Comparison of ENCODE assay signal across 3 fruit fly cellular contexts in the genomic region with DNA sequence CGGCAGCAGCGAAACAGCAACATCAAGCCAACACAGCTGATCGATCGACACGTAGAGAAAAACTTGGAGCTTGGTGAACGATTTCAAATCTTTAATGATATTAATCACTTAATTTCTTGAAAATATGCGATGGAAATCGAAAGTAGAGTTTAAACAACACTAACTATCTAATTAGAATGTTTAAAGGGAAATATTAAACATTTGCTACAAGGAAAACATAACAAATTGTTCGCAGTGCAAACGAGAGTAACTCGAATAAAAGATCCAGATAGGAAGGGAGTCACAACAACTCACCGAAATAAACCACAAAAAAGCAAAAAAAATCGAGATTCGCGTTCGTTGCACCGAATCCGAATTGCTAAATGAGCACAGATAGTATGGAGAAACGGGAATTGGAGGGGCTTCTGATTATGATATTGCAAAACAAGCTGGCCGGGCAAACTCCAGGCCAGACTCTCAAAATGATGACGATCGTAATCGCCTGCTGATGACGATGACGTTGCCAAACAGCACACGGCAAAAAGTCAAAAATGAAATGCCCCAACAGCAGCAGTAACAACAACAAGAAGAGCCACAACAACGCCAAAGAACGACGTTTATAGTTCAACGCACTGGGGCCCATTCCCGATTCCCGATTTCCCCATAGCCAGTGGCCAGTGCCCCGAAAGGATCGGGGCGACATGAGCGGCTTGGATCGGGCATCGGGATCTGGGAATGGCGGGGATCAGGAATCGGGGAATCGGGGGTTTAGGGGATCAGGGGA.
TF ChIP-seq lines count a peak whose summit lies in the region.

No protein-coding gene starts in this region.

TF ChIP-seq in whole organism, embryonic, 481 proteins besides CTCF, POLR2A, EP300 and RAD21 (continued from another document and continues in another):
- no peak for TF ChIP-seq odd (GFP tag; optimal IDR thresholded peaks at IDR 0.05; lab: Kevin White, UChicago)
- TF ChIP-seq lbe (GFP tag; optimal IDR thresholded peaks at IDR 0.05; lab: Kevin White, UChicago) = peak; percentile 98
- peak; percentile 27 for TF ChIP-seq bcd (GFP tag; optimal IDR thresholded peaks at IDR 0.05; lab: Kevin White, UChicago)
- peak; percentile 4 for TF ChIP-seq Fer3 (tag; optimal IDR thresholded peaks at IDR 0.05; lab: Kevin White, UChicago)
- TF ChIP-seq Xbp1 (GFP tag; optimal IDR thresholded peaks at IDR 0.05; lab: Kevin White, UChicago) = peak; percentile 60
- no peak for TF ChIP-seq her (GFP tag; optimal IDR thresholded peaks at IDR 0.05; lab: Kevin White, UChicago)
- TF ChIP-seq CG4854 (GFP tag; optimal IDR thresholded peaks at IDR 0.05; lab: Kevin White, UChicago) = no peak
- 0 out of 2 replicates have a peak, but pooled peaks have one; percentile 47 for TF ChIP-seq Awh (GFP tag; IDR thresholded peaks at IDR 0.05; lab: Robert Waterston, UW)
- TF ChIP-seq lab (GFP tag; optimal IDR thresholded peaks at IDR 0.05; lab: Kevin White, UChicago) = peak; percentile 14
- TF ChIP-seq CG6689 (GFP tag; IDR thresholded peaks at IDR 0.05; lab: Robert Waterston, UW) = peak; percentile 18; the same call in 1 of the 2 replicates
- peak; percentile 73 for TF ChIP-seq CG10979 (tag; optimal IDR thresholded peaks at IDR 0.05; lab: Kevin White, UChicago)
- peak; percentile 20 for TF ChIP-seq CG5245 (GFP tag; optimal IDR thresholded peaks at IDR 0.05; lab: Kevin White, UChicago)
- TF ChIP-seq CG12299 (tag; optimal IDR thresholded peaks at IDR 0.05; lab: Kevin White, UChicago) = no peak
- TF ChIP-seq CG17361 (GFP tag; IDR thresholded peaks at IDR 0.05; lab: Robert Waterston, UW) = peak; percentile 50; the same call in 2 of the 3 replicates
- no peak for TF ChIP-seq kni (GFP tag; optimal IDR thresholded peaks at IDR 0.05; lab: Kevin White, UChicago)
- TF ChIP-seq Abd-B (GFP tag; optimal IDR thresholded peaks at IDR 0.05; lab: Kevin White, UChicago) = no peak
- TF ChIP-seq fu2 (GFP tag; optimal IDR thresholded peaks at IDR 0.05; lab: Kevin White, UChicago) = no peak
- TF ChIP-seq CG4820 (GFP tag; optimal IDR thresholded peaks at IDR 0.05; lab: Kevin White, UChicago) = peak; percentile 27
- TF ChIP-seq CG9876 (GFP tag; optimal IDR thresholded peaks at IDR 0.05; lab: Kevin White, UChicago) = no peak
- no peak for TF ChIP-seq ssp (GFP tag; IDR thresholded peaks at IDR 0.05; lab: Robert Waterston, UW)
- TF ChIP-seq Atf-2 (GFP tag; optimal IDR thresholded peaks at IDR 0.05; lab: Kevin White, UChicago) = no peak
- TF ChIP-seq knrl (GFP tag; IDR thresholded peaks at IDR 0.05; lab: Robert Waterston, UW; ENCODE audit: partially characterized antibody) = no peak
- peak; percentile 62 for TF ChIP-seq Camta (GFP tag; optimal IDR thresholded peaks at IDR 0.05; lab: Kevin White, UChicago)
- peak; percentile 13 for TF ChIP-seq CG7556 (GFP tag; optimal IDR thresholded peaks at IDR 0.05; lab: Kevin White, UChicago)
- no peak for TF ChIP-seq Ravus (GFP tag; IDR thresholded peaks at IDR 0.05; lab: Robert Waterston, UW)
- TF ChIP-seq nmo (GFP tag; optimal IDR thresholded peaks at IDR 0.05; lab: Kevin White, UChicago) = peak; percentile 73
- TF ChIP-seq Fer2 (tag; optimal IDR thresholded peaks at IDR 0.05; lab: Kevin White, UChicago) = no peak
- TF ChIP-seq zf30C (GFP tag; optimal IDR thresholded peaks at IDR 0.05; lab: Kevin White, UChicago) = no peak
- peak; percentile 36 for TF ChIP-seq D19A (tag; optimal IDR thresholded peaks at IDR 0.05; lab: Kevin White, UChicago)
- peak; percentile 76 for TF ChIP-seq gem (tag; optimal IDR thresholded peaks at IDR 0.05; lab: Kevin White, UChicago)
- no peak for TF ChIP-seq Trl (optimal IDR thresholded peaks at IDR 0.05; lab: Kevin White, UChicago)
- TF ChIP-seq Trl (GFP tag; optimal IDR thresholded peaks at IDR 0.05; lab: Kevin White, UChicago) = no peak
- TF ChIP-seq crp (GFP tag; optimal IDR thresholded peaks at IDR 0.05; lab: Kevin White, UChicago) = peak in 1 of 2 experiments; percentile 35
- no peak for TF ChIP-seq CG4707 (GFP tag; optimal IDR thresholded peaks at IDR 0.05; lab: Kevin White, UChicago)
- TF ChIP-seq ATbp (GFP tag; optimal IDR thresholded peaks at IDR 0.05; lab: Kevin White, UChicago) = peak; percentile 10
- no peak for TF ChIP-seq CG32767 (GFP tag; IDR thresholded peaks at IDR 0.05; lab: Robert Waterston, UW)
- TF ChIP-seq phol (tag; optimal IDR thresholded peaks at IDR 0.05; lab: Kevin White, UChicago) = peak; percentile 71
- peak; percentile 39 for TF ChIP-seq CG8924 (tag; optimal IDR thresholded peaks at IDR 0.05; lab: Kevin White, UChicago)
- TF ChIP-seq CG31441 (GFP tag; IDR thresholded peaks at IDR 0.05; lab: Robert Waterston, UW) = peak; percentile 65
- TF ChIP-seq CG17829 (tag; optimal IDR thresholded peaks at IDR 0.05; lab: Kevin White, UChicago) = peak; percentile 65
- no peak for TF ChIP-seq CG8765 (GFP tag; IDR thresholded peaks at IDR 0.05; lab: Robert Waterston, UW)

TF ChIP-seq in whole organism, prepupa, 60 proteins besides CTCF, POLR2A, EP300 and RAD21 (continued from another document):
- TF ChIP-seq CG10631 (GFP tag; optimal IDR thresholded peaks at IDR 0.05; lab: Kevin White, UChicago) (peak; percentile 99), lz (GFP tag; optimal IDR thresholded peaks at IDR 0.05; lab: Kevin White, UChicago) (peak; percentile 99), Blimp-1 (GFP tag; optimal IDR thresholded peaks at IDR 0.05; lab: Kevin White, UChicago) (peak; percentile 97), CG1621 (tag; optimal IDR thresholded peaks at IDR 0.05; lab: Kevin White, UChicago) (peak; percentile 96), Sox14 (GFP tag; optimal IDR thresholded peaks at IDR 0.05; lab: Kevin White, UChicago) (peak; percentile 98), CG7368 (GFP tag; optimal IDR thresholded peaks at IDR 0.05; lab: Kevin White, UChicago) (peak; percentile 98), CG9139 (GFP tag; optimal IDR thresholded peaks at IDR 0.05; lab: Kevin White, UChicago) (peak; percentile 98), CG8319 (GFP tag; optimal IDR thresholded peaks at IDR 0.05; lab: Kevin White, UChicago) (peak; percentile 99), Ets21C (GFP tag; optimal IDR thresholded peaks at IDR 0.05; lab: Kevin White, UChicago) (peak; percentile 98), topi (GFP tag; optimal IDR thresholded peaks at IDR 0.05; lab: Kevin White, UChicago) (peak; percentile 100), CG32006 (GFP tag; optimal IDR thresholded peaks at IDR 0.05; lab: Kevin White, UChicago) (peak; percentile 81), fd59A (GFP tag; optimal IDR thresholded peaks at IDR 0.05; lab: Kevin White, UChicago) (peak; percentile 98), CG11762 (GFP tag; optimal IDR thresholded peaks at IDR 0.05; lab: Kevin White, UChicago; ENCODE audit: insufficient read depth) (peak; percentile 97), fd85E (GFP tag; optimal IDR thresholded peaks at IDR 0.05; lab: Kevin White, UChicago) (peak; percentile 97), salr (GFP tag; optimal IDR thresholded peaks at IDR 0.05; lab: Kevin White, UChicago) (peak; percentile 89 to 97), net (GFP tag; optimal IDR thresholded peaks at IDR 0.05; lab: Kevin White, UChicago) (peak; percentile 97), CG15336 (GFP tag; IDR thresholded peaks at IDR 0.05; lab: Robert Waterston, UW) (peak; percentile 82), Hr39 (GFP tag; optimal IDR thresholded peaks at IDR 0.05; lab: Kevin White, UChicago) (peak; percentile 99), CG6276 (GFP tag; optimal IDR thresholded peaks at IDR 0.05; lab: Kevin White, UChicago) (peak; percentile 71), CG3032 (tag; optimal IDR thresholded peaks at IDR 0.05; lab: Kevin White, UChicago) (peak; percentile 99), CG6808 (GFP tag; optimal IDR thresholded peaks at IDR 0.05; lab: Kevin White, UChicago) (peak; percentile 98), fkh (GFP tag; optimal IDR thresholded peaks at IDR 0.05; lab: Kevin White, UChicago) (no peak), dsx (GFP tag; optimal IDR thresholded peaks at IDR 0.05; lab: Kevin White, UChicago; ENCODE audit: poor library complexity, severe bottlenecking) (peak; percentile 98), CG4318 (GFP tag; optimal IDR thresholded peaks at IDR 0.05; lab: Kevin White, UChicago) (peak; percentile 65), OdsH (GFP tag; optimal IDR thresholded peaks at IDR 0.05; lab: Kevin White, UChicago) (peak; percentile 98), CG8632 (GFP tag; optimal IDR thresholded peaks at IDR 0.05; lab: Kevin White, UChicago) (peak; percentile 99), Sox15 (GFP tag; optimal IDR thresholded peaks at IDR 0.05; lab: Kevin White, UChicago) (peak; percentile 98), CG11902 (GFP tag; optimal IDR thresholded peaks at IDR 0.05; lab: Kevin White, UChicago) (peak; percentile 99), Hr4 (GFP tag; optimal IDR thresholded peaks at IDR 0.05; lab: Kevin White, UChicago) (peak; percentile 83), Gug (GFP tag; IDR thresholded peaks at IDR 0.05; lab: Robert Waterston, UW) (peak; percentile 72), Smox (GFP tag; optimal IDR thresholded peaks at IDR 0.05; lab: Kevin White, UChicago) (peak; percentile 99), svp (GFP tag; lab: Kevin White, UChicago) (peak; percentile 100), eg (GFP tag; IDR thresholded peaks at IDR 0.05; lab: Robert Waterston, UW) (peak; percentile 82), Lpt (GFP tag; optimal IDR thresholded peaks at IDR 0.05; lab: Kevin White, UChicago) (peak; percentile 89), CG16779 (tag; optimal IDR thresholded peaks at IDR 0.05; lab: Kevin White, UChicago) (peak; percentile 90), CG3919 (GFP tag; optimal IDR thresholded peaks at IDR 0.05; lab: Kevin White, UChicago) (peak; percentile 99), acj6 (GFP tag; optimal IDR thresholded peaks at IDR 0.05; lab: Kevin White, UChicago) (peak; percentile 99), CG10669 (GFP tag; optimal IDR thresholded peaks at IDR 0.05; lab: Kevin White, UChicago) (peak; percentile 99), vri (GFP tag; optimal IDR thresholded peaks at IDR 0.05; lab: Kevin White, UChicago) (peak; percentile 99), CG31627 (GFP tag; optimal IDR thresholded peaks at IDR 0.05; lab: Kevin White, UChicago) (peak; percentile 99)
TF ChIP-seq in whole organism, prepupa: peak in this region for 58.

TF ChIP-seq in whole organism, wandering third instar larva, 38 proteins besides CTCF, POLR2A, EP300 and RAD21 (continued from another document):
- peak; percentile 87 for TF ChIP-seq jim (GFP tag; optimal IDR thresholded peaks at IDR 0.05; lab: Kevin White, UChicago)
- TF ChIP-seq pan (optimal IDR thresholded peaks at IDR 0.05; lab: Kevin White, UChicago) = no peak
- TF ChIP-seq OdsH (GFP tag; optimal IDR thresholded peaks at IDR 0.05; lab: Kevin White, UChicago) = peak; percentile 99
- no peak for TF ChIP-seq lola (GFP tag; optimal IDR thresholded peaks at IDR 0.05; lab: Kevin White, UChicago)
- no peak for TF ChIP-seq Dif (GFP tag; optimal IDR thresholded peaks at IDR 0.05; lab: Kevin White, UChicago; ENCODE audit: partially characterized antibody)
- TF ChIP-seq Dfd (GFP tag; optimal IDR thresholded peaks at IDR 0.05; lab: Kevin White, UChicago) = peak; percentile 59
- peak; percentile 94 to 99 for TF ChIP-seq foxo (GFP tag; optimal IDR thresholded peaks at IDR 0.05; lab: Kevin White, UChicago)
- peak; percentile 94 for TF ChIP-seq GATAd (GFP tag; optimal IDR thresholded peaks at IDR 0.05; lab: Kevin White, UChicago)
- TF ChIP-seq brk (GFP tag; optimal IDR thresholded peaks at IDR 0.05; lab: Kevin White, UChicago) = peak; percentile 97
- peak; percentile 98 for TF ChIP-seq CG32264 (GFP tag; optimal IDR thresholded peaks at IDR 0.05; lab: Kevin White, UChicago)
- peak; percentile 98 for TF ChIP-seq sage (GFP tag; optimal IDR thresholded peaks at IDR 0.05; lab: Kevin White, UChicago)
- TF ChIP-seq N (GFP tag; optimal IDR thresholded peaks at IDR 0.05; lab: Kevin White, UChicago) = no peak
- peak; percentile 99 for TF ChIP-seq rgr (GFP tag; optimal IDR thresholded peaks at IDR 0.05; lab: Kevin White, UChicago)
- TF ChIP-seq Hnf4 (GFP tag; optimal IDR thresholded peaks at IDR 0.05; lab: Kevin White, UChicago) = peak; percentile 99
- peak; percentile 85 for TF ChIP-seq Mio (GFP tag; optimal IDR thresholded peaks at IDR 0.05; lab: Kevin White, UChicago)
- TF ChIP-seq CrebA (GFP tag; optimal IDR thresholded peaks at IDR 0.05; lab: Kevin White, UChicago; ENCODE audit: borderline replicate concordance) = peak; percentile 95
- TF ChIP-seq usp (GFP tag; optimal IDR thresholded peaks at IDR 0.05; lab: Kevin White, UChicago) = no peak
